Worm (Caenorhabditis elegans) whole organism, late embryonic: ENCODE measurements around the gene T08D2.5.

ENCODE experiments used
- ama-1 ChIP-seq: fragments of 150-350 bp; optimal IDR thresholded peaks from 2 replicates; lab custom pipeline; 2014
- fax-1 ChIP-seq: sonication (generic microtip); optimal IDR thresholded peaks from 2 replicates; lab custom pipeline; 2016; ENCODE audit warnings: missing genotype, missing genetic modification characterization, missing compliant biosample characterization
- hlh-30 ChIP-seq: sonication (generic microtip); optimal IDR thresholded peaks from 2 replicates; lab custom pipeline; 2017; ENCODE audit warnings: antibody characterized with exemption, missing genetic modification characterization, missing compliant biosample characterization; ENCODE audit not compliant: insufficient read depth
- unc-55 ChIP-seq: sonication (generic microtip); optimal IDR thresholded peaks from 2 replicates; lab custom pipeline; 2017; ENCODE audit warnings: missing biosample characterization, missing genetic modification reagents, missing genetic modification characterization

ce11 chrX:192534-192933 lies 15.4 kb downstream of the T08D2.5 start, which contains the start of gene T08D2.8:
- no peak for TF ChIP-seq fax-1
- TF ChIP-seq ama-1 (lab: Kevin White, UChicago), result no peak
- no peak for TF ChIP-seq hlh-30
- TF ChIP-seq unc-55 (GFP tag; lab: Kevin White, UChicago), result no peak
